Worm (Caenorhabditis elegans) whole organism, young adult: ENCODE results near the gene snr-6.
A peak's percentile ranks its signal among the peaks of the same experiment; 100 is the strongest.

Source experiments
- B0035.1 ChIP-seq: sonication (generic microtip); optimal IDR thresholded peaks from 2 replicates; lab custom pipeline; 2016; ENCODE audit warnings: missing genetic modification characterization, mild to moderate bottlenecking, missing compliant biosample characterization, missing genotype, missing genetic modification reagents
- B0336.3 ChIP-seq: fragments of 200-800 bp; sonication (Bioruptor generic); IDR thresholded peaks from 2 replicates; pipeline ENCODE4 v1.3.6; 2022; ENCODE audit warnings: missing genetic modification characterization, missing compliant biosample characterization
- C17E4.6 ChIP-seq: fragments of 200-800 bp; sonication (Bioruptor generic); IDR thresholded peaks from 2 replicates; pipeline ENCODE4 v1.3.6; 2022; ENCODE audit warnings: missing genetic modification reagents, missing genetic modification characterization, missing compliant biosample characterization
- D2030.7 ChIP-seq: fragments of 200-800 bp; sonication (Bioruptor generic); IDR thresholded peaks from 2 replicates; pipeline ENCODE4 v1.3.6; 2022; ENCODE audit warnings: missing genetic modification reagents, missing genetic modification characterization, missing compliant biosample characterization
- K11D2.4 ChIP-seq: fragments of 200-800 bp; sonication (Bioruptor generic); IDR thresholded peaks from 2 replicates; pipeline ENCODE4 v1.3.6; 2022; ENCODE audit warnings: missing genetic modification reagents, missing genetic modification characterization, missing compliant biosample characterization
- T26A5.8 ChIP-seq: sonication (generic microtip); optimal IDR thresholded peaks from 2 replicates; lab custom pipeline; 2016; ENCODE audit warnings: missing genetic modification characterization, missing compliant biosample characterization
- Y56A3A.18 ChIP-seq: fragments of 200-800 bp; sonication (Bioruptor generic); IDR thresholded peaks from 2 replicates; pipeline ENCODE4 v1.3.6; 2022; ENCODE audit warnings: missing genetic modification reagents, missing genetic modification characterization, missing compliant biosample characterization
- Y67H2A.10 ChIP-seq: fragments of 200-800 bp; sonication (Bioruptor generic); conservative IDR thresholded peaks from 2 replicates; pipeline ENCODE4 v1.3.6; 2022; ENCODE audit warnings: missing genetic modification reagents, missing genetic modification characterization, missing compliant biosample characterization
- akir-1 ChIP-seq: fragments of 200-800 bp; sonication (Bioruptor generic); optimal IDR thresholded peaks from 2 replicates; lab custom pipeline; 2018; ENCODE audit warnings: mild to moderate bottlenecking, missing genetic modification characterization, moderate library complexity, missing compliant biosample characterization
- ama-1 ChIP-seq, 3 experiments: fragments of 150-350 bp in 1 of 3; sonication (generic microtip) in 2 of 3; optimal IDR thresholded peaks; 2 replicates each; lab custom pipeline; 2014 to 2018; ENCODE audit warnings: missing biosample characterization in 2 of 3, missing genetic modification characterization in 2 of 3, missing genetic modification reagents in 2 of 3
- atf-7 ChIP-seq: sonication (generic microtip); optimal IDR thresholded peaks from 2 replicates; lab custom pipeline; 2017; ENCODE audit warnings: mild to moderate bottlenecking, missing genetic modification characterization, missing compliant biosample characterization
- athp-1 ChIP-seq: sonication (generic microtip); optimal IDR thresholded peaks from 2 replicates; lab custom pipeline; 2017; ENCODE audit warnings: mild to moderate bottlenecking, missing genetic modification characterization, missing compliant biosample characterization
- ceh-40 ChIP-seq: fragments of 200-800 bp; sonication (Bioruptor generic); IDR thresholded peaks from 2 replicates; pipeline ENCODE4 v1.3.6; 2022; ENCODE audit warnings: missing genetic modification characterization, missing compliant biosample characterization
- ceh-58 ChIP-seq: fragments of 200-800 bp; sonication (Bioruptor generic); IDR thresholded peaks from 2 replicates; pipeline ENCODE4 v1.3.6; 2022; ENCODE audit warnings: missing genetic modification characterization, missing compliant biosample characterization
- efl-1 ChIP-seq: fragments of 150-350 bp; optimal IDR thresholded peaks from 2 replicates; lab custom pipeline; 2014; ENCODE audit warnings: missing biosample characterization, missing genetic modification reagents, missing genetic modification characterization
- egrh-3 ChIP-seq: fragments of 200-800 bp; sonication (Bioruptor generic); IDR thresholded peaks from 2 replicates; pipeline ENCODE4 v1.3.6; 2022; ENCODE audit warnings: missing genetic modification reagents, missing genetic modification characterization, missing compliant biosample characterization
- ets-4 ChIP-seq: fragments of 200-800 bp; sonication (Bioruptor generic); optimal IDR thresholded peaks from 2 replicates; lab custom pipeline; 2018; ENCODE audit warnings: mild to moderate bottlenecking, missing genetic modification characterization, missing compliant biosample characterization
- him-1 ChIP-seq: sonication (generic microtip); optimal IDR thresholded peaks from 2 replicates; lab custom pipeline; 2016; ENCODE audit warnings: missing genotype, missing genetic modification reagents, missing genetic modification characterization, missing compliant biosample characterization
- hlh-26 ChIP-seq: fragments of 200-800 bp; sonication (Bioruptor generic); conservative IDR thresholded peaks from 2 replicates; pipeline ENCODE4 v1.3.6; 2022; ENCODE audit warnings: missing genetic modification reagents, missing genetic modification characterization, missing compliant biosample characterization
- hmg-20 ChIP-seq: fragments of 200-800 bp; sonication (Bioruptor generic); IDR thresholded peaks from 2 replicates; pipeline ENCODE4 v1.3.6; 2022; ENCODE audit warnings: missing genetic modification reagents, missing genetic modification characterization, missing compliant biosample characterization
- lag-1 ChIP-seq: fragments of 200-800 bp; sonication (Bioruptor generic); IDR thresholded peaks from 2 replicates; pipeline ENCODE4 v1.3.6; 2022; ENCODE audit warnings: missing genetic modification reagents, missing genetic modification characterization, missing compliant biosample characterization
- let-526 ChIP-seq: fragments of 200-800 bp; sonication (Bioruptor generic); IDR thresholded peaks from 2 replicates; pipeline ENCODE4 v1.3.6; 2022; ENCODE audit warnings: missing genetic modification reagents, missing genetic modification characterization, missing compliant biosample characterization
- let-607 ChIP-seq, 2 experiments: fragments of 200-800 bp in 1 of 2; sonication (Bioruptor generic) in 1 of 2; sonication (generic microtip) in 1 of 2; optimal IDR thresholded peaks; 2 replicates each; lab custom pipeline; 2016 to 2018; ENCODE audit warnings: mild to moderate bottlenecking in 2 of 2, missing compliant biosample characterization in 2 of 2, missing genetic modification characterization in 2 of 2, moderate library complexity in 2 of 2, missing genotype in 1 of 2
- lin-26 ChIP-seq: fragments of 200-800 bp; sonication (Bioruptor generic); IDR thresholded peaks from 2 replicates; pipeline ENCODE4 v1.3.6; 2022; ENCODE audit warnings: missing genetic modification reagents, missing genetic modification characterization, missing compliant biosample characterization
- lir-1 ChIP-seq: fragments of 200-800 bp; sonication (Bioruptor generic); conservative IDR thresholded peaks from 2 replicates; pipeline ENCODE4 v1.3.6; 2022; ENCODE audit warnings: missing genetic modification reagents, missing genetic modification characterization, missing compliant biosample characterization
- lsy-27 ChIP-seq: sonication (generic microtip); optimal IDR thresholded peaks from 2 replicates; lab custom pipeline; 2017; ENCODE audit warnings: missing genetic modification characterization, mild to moderate bottlenecking, missing compliant biosample characterization, antibody characterized with exemption, missing genotype, borderline replicate concordance; ENCODE audit not compliant: insufficient read depth
- madf-3 ChIP-seq: fragments of 200-800 bp; sonication (Bioruptor generic); IDR thresholded peaks from 2 replicates; pipeline ENCODE4 v1.3.6; 2022; ENCODE audit warnings: missing genetic modification reagents, missing genetic modification characterization, missing compliant biosample characterization
- nhr-120 ChIP-seq: fragments of 200-800 bp; sonication (Bioruptor generic); IDR thresholded peaks from 2 replicates; pipeline ENCODE4 v1.3.6; 2022; ENCODE audit warnings: missing genetic modification characterization, missing compliant biosample characterization
- nhr-90 ChIP-seq: sonication (generic microtip); optimal IDR thresholded peaks from 2 replicates; lab custom pipeline; 2016; ENCODE audit warnings: missing genotype, mild to moderate bottlenecking, missing genetic modification characterization, missing compliant biosample characterization
- pbrm-1 ChIP-seq: fragments of 200-800 bp; sonication (Bioruptor generic); IDR thresholded peaks from 2 replicates; pipeline ENCODE4 v1.3.6; 2022; ENCODE audit warnings: missing genetic modification reagents, missing genetic modification characterization, missing compliant biosample characterization
- rcor-1 ChIP-seq: fragments of 200-800 bp; sonication (Bioruptor generic); IDR thresholded peaks from 2 replicates; pipeline ENCODE4 v1.3.6; 2022; ENCODE audit warnings: missing genetic modification reagents, missing genetic modification characterization, missing compliant biosample characterization
- repo-1 ChIP-seq: sonication (generic microtip); optimal IDR thresholded peaks from 2 replicates; lab custom pipeline; 2017; ENCODE audit warnings: mild to moderate bottlenecking, missing genetic modification characterization, missing compliant biosample characterization
- sea-2 ChIP-seq: fragments of 200-800 bp; sonication (Bioruptor generic); IDR thresholded peaks from 2 replicates; pipeline ENCODE4 v1.3.6; 2022; ENCODE audit warnings: missing genetic modification characterization, missing compliant biosample characterization
- snpc-1.1 ChIP-seq: sonication (generic microtip); optimal IDR thresholded peaks from 2 replicates; lab custom pipeline; 2017; ENCODE audit warnings: missing genetic modification characterization, mild to moderate bottlenecking, missing compliant biosample characterization, antibody characterized with exemption, moderate library complexity, missing genotype, missing genetic modification reagents; ENCODE audit not compliant: insufficient read depth
- somi-1 ChIP-seq: fragments of 200-800 bp; sonication (Bioruptor generic); optimal IDR thresholded peaks from 2 replicates; lab custom pipeline; 2018; ENCODE audit warnings: mild to moderate bottlenecking, missing genetic modification characterization, missing compliant biosample characterization
- tbp1 ChIP-seq: fragments of 200-800 bp; sonication (Bioruptor generic); optimal IDR thresholded peaks from 2 replicates; lab custom pipeline; 2018; ENCODE audit warnings: mild to moderate bottlenecking, missing genetic modification characterization, missing compliant biosample characterization
- tlf-1 ChIP-seq: fragments of 200-800 bp; sonication (Bioruptor generic); optimal IDR thresholded peaks from 2 replicates; lab custom pipeline; 2018; ENCODE audit warnings: mild to moderate bottlenecking, missing genetic modification characterization, missing compliant biosample characterization
- unc-130 ChIP-seq: sonication (generic microtip); optimal IDR thresholded peaks from 2 replicates; lab custom pipeline; 2016; ENCODE audit warnings: missing genetic modification reagents, missing genetic modification characterization, missing compliant biosample characterization
- zfh-2 ChIP-seq: fragments of 200-800 bp; sonication (Bioruptor generic); conservative IDR thresholded peaks from 2 replicates; pipeline ENCODE4 v1.3.6; 2022; ENCODE audit warnings: missing genetic modification reagents, missing genetic modification characterization, missing compliant biosample characterization
- ztf-28 ChIP-seq: fragments of 200-800 bp; sonication (Bioruptor generic); IDR thresholded peaks from 2 replicates; pipeline ENCODE4 v1.3.6; 2022; ENCODE audit warnings: missing genetic modification reagents, missing genetic modification characterization, missing compliant biosample characterization
- ztf-3 ChIP-seq: fragments of 200-800 bp; sonication (Bioruptor generic); optimal IDR thresholded peaks from 2 replicates; lab custom pipeline; 2018; ENCODE audit warnings: mild to moderate bottlenecking, missing genetic modification characterization, missing compliant biosample characterization
- ztf-6 ChIP-seq: fragments of 200-800 bp; sonication (Bioruptor generic); IDR thresholded peaks from 2 replicates; pipeline ENCODE4 v1.3.6; 2022; ENCODE audit warnings: missing genetic modification reagents, missing genetic modification characterization, missing compliant biosample characterization

The snr-6 gene

ce11 chrIII:12470589-12470988 is 41.2 kb upstream of the snr-6 start:
- 0 out of 2 replicates have a peak, but pooled peaks have one; percentile 10 for TF ChIP-seq lin-26 (GFP tag; lab: Robert Waterston, UW)
- no peak for TF ChIP-seq B0035.1 (tag; lab: Kevin White, UChicago)
- peak; percentile 77; the same call in 1 of the 2 replicates for TF ChIP-seq egrh-3 (GFP tag; lab: Robert Waterston, UW)
- TF ChIP-seq zfh-2 (GFP tag; lab: Robert Waterston, UW): peak; percentile 74
- TF ChIP-seq hmg-20 (GFP tag; lab: Robert Waterston, UW): no peak
- TF ChIP-seq C17E4.6 (GFP tag; lab: Robert Waterston, UW): no peak

- TF ChIP-seq zfh-2 (GFP tag; lab: Robert Waterston, UW) (peak; percentile 71), rcor-1 (GFP tag; lab: Robert Waterston, UW) (no peak), egrh-3 (GFP tag; lab: Robert Waterston, UW) (peak; percentile 69; the same call in 1 of the 2 replicates), tbp1 (GFP tag; lab: Kevin White, UChicago) (no peak), lag-1 (no peak)
Measured at ce11 chrIII:12469800-12470199, 40.4 kb upstream of the snr-6 start.

- TF ChIP-seq him-1 (no peak), ceh-58 (GFP tag; lab: Robert Waterston, UW) (no peak), lir-1 (no peak), ztf-28 (GFP tag; lab: Robert Waterston, UW) (no peak), B0336.3 (GFP tag; lab: Robert Waterston, UW) (no peak), T26A5.8 (tag; lab: Kevin White, UChicago) (no peak), ztf-3 (GFP tag; lab: Kevin White, UChicago) (no peak), athp-1 (no peak), tlf-1 (GFP tag; lab: Kevin White, UChicago) (no peak), Y56A3A.18 (GFP tag; lab: Robert Waterston, UW) (no peak), tbp1 (GFP tag; lab: Kevin White, UChicago) (no peak), madf-3 (GFP tag; lab: Robert Waterston, UW) (no peak), ama-1 (optimal IDR thresholded peaks at IDR 0.05; lab: Kevin White, UChicago) (no peak), ama-1 (GFP tag; optimal IDR thresholded peaks at IDR 0.05; lab: Kevin White, UChicago) (no peak), ets-4 (GFP tag; lab: Kevin White, UChicago) (no peak), hlh-26 (no peak), repo-1 (tag; lab: Kevin White, UChicago) (no peak)
Measured at ce11 chrIII:12468869-12469268, 39.4 kb upstream of the snr-6 start, which contains the start of gene Y49E10.29. TSS of gene Y49E10.29 (plus strand) at chrIII:12469169.

- no peak for TF ChIP-seq Y67H2A.10 (GFP tag; lab: Robert Waterston, UW)
- TF ChIP-seq lir-1: no peak
- TF ChIP-seq ets-4 (GFP tag; lab: Kevin White, UChicago): no peak
- no peak for TF ChIP-seq efl-1 (GFP tag; lab: Kevin White, UChicago)
- no peak for TF ChIP-seq lsy-27 (tag; lab: Kevin White, UChicago)
- TF ChIP-seq pbrm-1 (GFP tag; lab: Robert Waterston, UW): no peak
- no peak for TF ChIP-seq let-526 (GFP tag; lab: Robert Waterston, UW)
- no peak for TF ChIP-seq ztf-6 (GFP tag; lab: Robert Waterston, UW)
- TF ChIP-seq nhr-120: no peak
- no peak for TF ChIP-seq D2030.7 (GFP tag; lab: Robert Waterston, UW)
- no peak for TF ChIP-seq athp-1
Measured at ce11 chrIII:12466310-12466709, 36.9 kb upstream of the snr-6 start, which contains the start of gene pstk-1. TSS of gene pstk-1 (plus strand) at chrIII:12466610.

ce11 chrIII:12458970-12459369 is 29.5 kb upstream of the snr-6 start:
- no peak for TF ChIP-seq sea-2 (GFP tag; lab: Robert Waterston, UW)
- TF ChIP-seq lsy-27 (tag; lab: Kevin White, UChicago): no peak
- no peak for TF ChIP-seq K11D2.4 (GFP tag; lab: Robert Waterston, UW)
- no peak for TF ChIP-seq D2030.7 (GFP tag; lab: Robert Waterston, UW)
- TF ChIP-seq nhr-90: no peak
- TF ChIP-seq unc-130 (GFP tag; lab: Kevin White, UChicago): no peak
- TF ChIP-seq somi-1: no peak
- TF ChIP-seq let-607 (tag; optimal IDR thresholded peaks at IDR 0.05; lab: Kevin White, UChicago): no peak
- TF ChIP-seq tbp1 (GFP tag; lab: Kevin White, UChicago): no peak
- no peak for TF ChIP-seq akir-1 (GFP tag; lab: Kevin White, UChicago)
- TF ChIP-seq snpc-1.1 (tag; lab: Kevin White, UChicago): no peak
- TF ChIP-seq ceh-40: no peak
- no peak for TF ChIP-seq atf-7 (tag; lab: Kevin White, UChicago)
